Fruit fly (Drosophila melanogaster) whole organism, wandering third instar larva: Measurements from ENCODE around the gene CG14893.

Source experiments
- CG32264 ChIP-seq: fragments of 200-800 bp; sonication (Bioruptor generic); optimal IDR thresholded peaks from 2 replicates; lab custom pipeline; 2016; ENCODE audit warnings: missing biosample characterization, missing genetic modification characterization
- CG9705 ChIP-seq: fragments of 200-800 bp; sonication (Bioruptor generic); optimal IDR thresholded peaks from 2 replicates; lab custom pipeline; 2018; ENCODE audit warnings: missing biosample characterization, mild to moderate bottlenecking, missing genetic modification characterization
- CrebA ChIP-seq: fragments of 200-800 bp; sonication (Bioruptor generic); optimal IDR thresholded peaks from 2 replicates; lab custom pipeline; 2016; ENCODE audit warnings: missing biosample characterization, mild to moderate bottlenecking, missing genetic modification characterization, borderline replicate concordance
- Dfd ChIP-seq: fragments of >200 bp; optimal IDR thresholded peaks from 2 replicates; lab custom pipeline; 2017; ENCODE audit warnings: missing biosample characterization, missing genetic modification characterization
- HLH106 ChIP-seq: fragments of 200-800 bp; optimal IDR thresholded peaks from 3 replicates; lab custom pipeline; 2019; ENCODE audit warnings: missing biosample characterization, mild to moderate bottlenecking, missing genetic modification characterization, moderate library complexity
- Hnf4 ChIP-seq: fragments of 200-800 bp; sonication (Bioruptor generic); optimal IDR thresholded peaks from 2 replicates; lab custom pipeline; 2016; ENCODE audit warnings: missing biosample characterization, mild to moderate bottlenecking, missing genetic modification characterization
- Hr78 ChIP-seq: fragments of >200 bp; optimal IDR thresholded peaks from 2 replicates; lab custom pipeline; 2017; ENCODE audit warnings: missing biosample characterization, missing genetic modification characterization
- Jra ChIP-seq: sonication (Bioruptor generic); optimal IDR thresholded peaks from 2 replicates; lab custom pipeline; 2016; ENCODE audit warnings: missing biosample characterization, missing genetic modification characterization
- Mio ChIP-seq: sonication (Bioruptor generic); optimal IDR thresholded peaks from 2 replicates; lab custom pipeline; 2016; ENCODE audit warnings: missing biosample characterization, missing genetic modification characterization
- OdsH ChIP-seq: fragments of 200-800 bp; sonication (Bioruptor generic); optimal IDR thresholded peaks from 2 replicates; lab custom pipeline; 2016; ENCODE audit warnings: missing biosample characterization, mild to moderate bottlenecking, missing genetic modification characterization
- Rel ChIP-seq, 2 experiments: fragments of 200-800 bp; sonication (Bioruptor generic) in 1 of 2; optimal IDR thresholded peaks; 2 replicates in 1 of 2; 3 replicates in 1 of 2; lab custom pipeline; 2016 to 2019; ENCODE audit warnings: mild to moderate bottlenecking in 2 of 2, missing biosample characterization in 2 of 2, missing genetic modification characterization in 2 of 2, moderate library complexity in 1 of 2
- Sp1 ChIP-seq: fragments of 200-800 bp; sonication (Bioruptor generic); optimal IDR thresholded peaks from 3 replicates; lab custom pipeline; 2019; ENCODE audit warnings: missing biosample characterization, mild to moderate bottlenecking, missing genetic modification characterization, moderate library complexity
- Vsx2 ChIP-seq: fragments of 200-300, 225-300 bp; sonication (Bioruptor generic); optimal IDR thresholded peaks from 2 replicates; lab custom pipeline; 2018; ENCODE audit warnings: missing biosample characterization, missing genetic modification characterization; ENCODE audit not compliant: partially characterized antibody
- br ChIP-seq: fragments of 200-800 bp; sonication (Bioruptor generic); optimal IDR thresholded peaks from 2 replicates; lab custom pipeline; 2016; ENCODE audit warnings: missing biosample characterization, missing genetic modification characterization
- brk ChIP-seq: fragments of 200-800 bp; sonication (Bioruptor generic); optimal IDR thresholded peaks from 2 replicates; lab custom pipeline; 2016; ENCODE audit warnings: missing biosample characterization, mild to moderate bottlenecking, missing genetic modification characterization
- dl ChIP-seq, 2 experiments: fragments of 175-275, 200-275 bp in 1 of 2; fragments of 200-275 bp in 1 of 2; sonication (Bioruptor generic); optimal IDR thresholded peaks; lab custom pipeline; 2018; ENCODE audit warnings: mild to moderate bottlenecking in 2 of 2, missing biosample characterization in 2 of 2, missing genetic modification characterization in 2 of 2, moderate library complexity in 2 of 2; ENCODE audit not compliant: partially characterized antibody in 2 of 2, insufficient read depth in 1 of 2
- dmrt93B ChIP-seq: fragments of 200-800 bp; sonication (Bioruptor generic); optimal IDR thresholded peaks from 2 replicates; lab custom pipeline; 2018; ENCODE audit warnings: missing biosample characterization, mild to moderate bottlenecking, missing genetic modification characterization
- dsf ChIP-seq: sonication (Bioruptor generic); optimal IDR thresholded peaks from 2 replicates; lab custom pipeline; 2016; ENCODE audit warnings: missing biosample characterization, missing genetic modification characterization, borderline replicate concordance
- ey ChIP-seq: fragments of 200-800 bp; sonication (Bioruptor generic); optimal IDR thresholded peaks from 2 replicates; lab custom pipeline; 2016; ENCODE audit warnings: missing biosample characterization, missing genetic modification characterization
- foxo ChIP-seq, 2 experiments: fragments of 200-800 bp; sonication (Bioruptor generic); optimal IDR thresholded peaks; 2 replicates in 1 of 2; 3 replicates in 1 of 2; lab custom pipeline; 2016 to 2017; ENCODE audit warnings: missing biosample characterization in 2 of 2, missing genetic modification characterization in 2 of 2
- fru ChIP-seq: fragments of 200-800 bp; sonication (Bioruptor generic); optimal IDR thresholded peaks from 3 replicates; lab custom pipeline; 2016; ENCODE audit warnings: missing biosample characterization, mild to moderate bottlenecking, missing genetic modification characterization
- h ChIP-seq: fragments of 200-800 bp; sonication (Bioruptor generic); optimal IDR thresholded peaks from 3 replicates; lab custom pipeline; 2016; ENCODE audit warnings: missing biosample characterization, mild to moderate bottlenecking, missing genetic modification characterization
- jim ChIP-seq: fragments of 175-275, 200-325 bp; sonication (Bioruptor generic); optimal IDR thresholded peaks from 2 replicates; lab custom pipeline; 2016; ENCODE audit warnings: missing biosample characterization, mild to moderate bottlenecking, missing genetic modification characterization
- lola ChIP-seq: fragments of >200 bp; optimal IDR thresholded peaks from 2 replicates; lab custom pipeline; 2017; ENCODE audit warnings: missing biosample characterization, missing genetic modification characterization
- pan ChIP-seq: fragments of >200 bp; optimal IDR thresholded peaks from 2 replicates; lab custom pipeline; 2017
- psq ChIP-seq: fragments of 200-800 bp; sonication (Bioruptor generic); optimal IDR thresholded peaks from 3 replicates; lab custom pipeline; 2017; ENCODE audit warnings: missing biosample characterization, mild to moderate bottlenecking, missing genetic modification characterization, moderate library complexity
- rgr ChIP-seq: fragments of 200-800 bp; sonication (Bioruptor generic); optimal IDR thresholded peaks from 3 replicates; lab custom pipeline; 2016; ENCODE audit warnings: missing biosample characterization, mild to moderate bottlenecking, missing genetic modification characterization
- sage ChIP-seq: fragments of 200-800 bp; sonication (Bioruptor generic); optimal IDR thresholded peaks from 2 replicates; lab custom pipeline; 2016; ENCODE audit warnings: missing biosample characterization, mild to moderate bottlenecking, missing genetic modification characterization
- tai ChIP-seq: sonication (Bioruptor generic); optimal IDR thresholded peaks from 2 replicates; lab custom pipeline; 2016; ENCODE audit warnings: missing biosample characterization, missing genetic modification characterization
- usp ChIP-seq: fragments of >200 bp; optimal IDR thresholded peaks from 2 replicates; lab custom pipeline; 2017; ENCODE audit warnings: missing biosample characterization, missing genetic modification characterization
- woc ChIP-seq: sonication (Bioruptor generic); optimal IDR thresholded peaks from 2 replicates; lab custom pipeline; 2016; ENCODE audit warnings: missing biosample characterization, mild to moderate bottlenecking, missing genetic modification characterization

Gene CG14893

dm6 chr3R:16620478-16620877 is at the start of gene CG14893:
Gene CG14893, plus strand, starts transcription at chr3R:16620778.
- TF ChIP-seq brk (GFP tag; lab: Kevin White, UChicago) (no peak), dsf (no peak)

DNA sequence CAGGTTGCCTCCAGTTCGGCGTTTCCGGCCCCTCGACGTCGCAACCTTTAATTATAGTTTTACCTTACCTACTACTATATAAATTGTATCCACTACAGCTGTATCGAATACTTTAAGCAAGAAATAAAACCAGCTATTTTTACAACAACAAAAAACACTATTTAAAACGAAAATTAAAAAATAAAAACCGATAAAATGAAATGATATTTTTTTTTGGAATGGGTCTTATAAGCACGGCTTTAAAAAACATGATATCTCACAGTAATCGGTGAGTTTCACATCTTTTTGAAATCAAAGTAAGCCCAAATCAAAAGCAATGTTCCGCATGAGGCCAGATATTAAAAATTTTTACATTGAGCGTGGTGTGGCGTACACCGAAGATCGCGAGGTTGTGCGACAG is 49.4 kb upstream of the CG14893 start, which contains the start of gene CG14891:
Gene CG14891 (plus strand): TSS at position 301 of the 400 bp plus-strand sequence.
- no peak for TF ChIP-seq brk (GFP tag; lab: Kevin White, UChicago)
- no peak for TF ChIP-seq Hr78
- TF ChIP-seq fru = no peak
- TF ChIP-seq Dfd (GFP tag; lab: Kevin White, UChicago) = no peak
- no peak for TF ChIP-seq rgr (GFP tag; lab: Kevin White, UChicago)
- TF ChIP-seq Vsx2 (GFP tag; lab: Kevin White, UChicago) = no peak
- no peak for TF ChIP-seq CG9705
- TF ChIP-seq woc (GFP tag; lab: Kevin White, UChicago) = no peak
- TF ChIP-seq foxo (GFP tag; optimal IDR thresholded peaks at IDR 0.05; lab: Kevin White, UChicago) = no peak
- no peak for TF ChIP-seq jim (GFP tag; lab: Kevin White, UChicago)
- TF ChIP-seq HLH106 (tag; lab: Kevin White, UChicago) = no peak
- TF ChIP-seq lola (GFP tag; lab: Kevin White, UChicago) = no peak
- no peak for TF ChIP-seq psq
- no peak for TF ChIP-seq tai (GFP tag; lab: Kevin White, UChicago)
- TF ChIP-seq usp = no peak
- TF ChIP-seq Jra (GFP tag; lab: Kevin White, UChicago) = no peak
- no peak for TF ChIP-seq OdsH (GFP tag; lab: Kevin White, UChicago)
- no peak for TF ChIP-seq sage (GFP tag; lab: Kevin White, UChicago)
- TF ChIP-seq, all 38 proteins: peak for 0

DNA sequence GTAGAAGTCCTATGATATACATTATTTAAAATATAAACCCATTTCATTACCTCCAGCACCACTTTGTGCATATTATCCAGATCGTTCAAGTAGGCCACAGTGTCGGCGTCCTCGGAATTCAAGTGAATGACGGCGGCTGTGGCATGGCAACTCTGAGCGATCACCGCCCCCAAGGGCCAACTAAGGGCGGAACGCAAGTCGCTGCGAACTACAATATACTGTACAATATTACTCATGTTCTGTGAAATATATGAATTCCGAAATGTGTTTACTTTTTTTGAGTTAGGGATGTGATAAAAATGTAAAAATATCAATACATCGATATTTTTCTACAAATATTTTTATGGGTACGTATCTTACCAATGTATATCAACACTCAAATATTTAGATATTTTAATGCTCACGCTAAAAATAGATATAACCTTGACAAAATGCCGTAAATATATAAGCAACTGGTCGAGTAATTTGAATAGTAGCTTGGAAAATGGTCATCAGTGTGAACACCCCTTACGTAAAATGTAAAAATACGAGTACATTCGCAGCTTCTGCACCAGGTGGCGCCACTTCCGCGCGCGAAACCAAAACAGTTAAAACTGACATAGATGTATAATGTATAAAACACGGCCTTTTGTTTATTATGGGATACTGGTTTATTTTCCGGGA is 47.0 kb upstream of the CG14893 start, which contains the start of gene CG14903:
Gene CG14903 (minus strand): TSS at position 270 of the 663 bp plus-strand sequence.
- TF ChIP-seq brk (GFP tag; lab: Kevin White, UChicago) (no peak), HLH106 (tag; lab: Kevin White, UChicago) (no peak), dsf (no peak), woc (GFP tag; lab: Kevin White, UChicago) (peak; percentile 12), CrebA (GFP tag; lab: Kevin White, UChicago) (no peak), lola (GFP tag; lab: Kevin White, UChicago) (no peak), ey (GFP tag; lab: Kevin White, UChicago) (no peak), dmrt93B (GFP tag; lab: Kevin White, UChicago) (no peak), CG32264 (GFP tag; lab: Kevin White, UChicago) (no peak), Rel (GFP tag; optimal IDR thresholded peaks at IDR 0.05; lab: Kevin White, UChicago) (no peak), Rel (tag; optimal IDR thresholded peaks at IDR 0.05; lab: Kevin White, UChicago) (no peak), rgr (GFP tag; lab: Kevin White, UChicago) (peak; percentile 65), fru (no peak), Jra (GFP tag; lab: Kevin White, UChicago) (no peak), Dfd (GFP tag; lab: Kevin White, UChicago) (no peak), tai (GFP tag; lab: Kevin White, UChicago) (peak; percentile 28), sage (GFP tag; lab: Kevin White, UChicago) (no peak), pan (lab: Kevin White, UChicago) (no peak), foxo (GFP tag; optimal IDR thresholded peaks at IDR 0.05; lab: Kevin White, UChicago) (peak in 1 of 2 experiments; percentile 17), Mio (GFP tag; lab: Kevin White, UChicago) (no peak), Sp1 (GFP tag; lab: Kevin White, UChicago) (no peak), Hr78 (no peak), dl (GFP tag; optimal IDR thresholded peaks at IDR 0.05; lab: Kevin White, UChicago; ENCODE audit: insufficient read depth in 1 of 2, partially characterized antibody in 2 of 2) (no peak), Hnf4 (GFP tag; lab: Kevin White, UChicago) (peak; percentile 27), br (GFP tag; lab: Kevin White, UChicago) (no peak), h (no peak), CG9705 (no peak)

dm6 chr3R:16583605-16584004 is 37.0 kb upstream of the CG14893 start, which contains the start of gene Scp2:
Gene Scp2, minus strand, starts transcription at chr3R:16583663.
- no peak for TF ChIP-seq dl (GFP tag; optimal IDR thresholded peaks at IDR 0.05; lab: Kevin White, UChicago; ENCODE audit: insufficient read depth in 1 of 2, partially characterized antibody in 2 of 2)
- TF ChIP-seq Dfd (GFP tag; lab: Kevin White, UChicago) = peak; percentile 60
- no peak for TF ChIP-seq Mio (GFP tag; lab: Kevin White, UChicago)
